Worm (Caenorhabditis elegans) whole organism, L2 larva: ENCODE measurements around the gene ZC190.2.

ENCODE experiments used
- C34F6.9 ChIP-seq: fragments of 150-350 bp; optimal IDR thresholded peaks from 2 replicates; lab custom pipeline; 2014; ENCODE audit warnings: missing biosample characterization, missing genetic modification characterization
- F13H6.1 ChIP-seq: sonication (generic microtip); optimal IDR thresholded peaks from 2 replicates; lab custom pipeline; 2016; ENCODE audit warnings: missing genetic modification characterization, missing compliant biosample characterization
- Y55F3AM.14 ChIP-seq: fragments of 200-800 bp; sonication (Bioruptor generic); optimal IDR thresholded peaks from 2 replicates; lab custom pipeline; 2018; ENCODE audit warnings: mild to moderate bottlenecking, missing genetic modification characterization, missing compliant biosample characterization
- ZK546.5 ChIP-seq: sonication (generic microtip); optimal IDR thresholded peaks from 2 replicates; lab custom pipeline; 2017; ENCODE audit warnings: missing biosample characterization, missing genetic modification characterization
- alr-1 ChIP-seq: fragments of 150-350 bp; optimal IDR thresholded peaks from 2 replicates; lab custom pipeline; 2014; ENCODE audit warnings: missing biosample characterization, missing genetic modification characterization
- aly-2 ChIP-seq: fragments of 150-350 bp; optimal IDR thresholded peaks from 2 replicates; lab custom pipeline; 2014; ENCODE audit warnings: missing biosample characterization, missing genetic modification characterization
- blmp-1 ChIP-seq: sonication (generic microtip); optimal IDR thresholded peaks from 2 replicates; lab custom pipeline; 2017; ENCODE audit warnings: missing genetic modification characterization, mild to moderate bottlenecking, missing compliant biosample characterization, antibody characterized with exemption, moderate library complexity; ENCODE audit not compliant: insufficient read depth
- ceh-16 ChIP-seq: fragments of 150-350 bp; optimal IDR thresholded peaks from 2 replicates; lab custom pipeline; 2014; ENCODE audit warnings: missing biosample characterization, missing genetic modification characterization
- ceh-82 ChIP-seq: fragments of 150-350 bp; optimal IDR thresholded peaks from 2 replicates; lab custom pipeline; 2014; ENCODE audit warnings: missing biosample characterization, missing genetic modification characterization
- crh-2 ChIP-seq: sonication (generic microtip); optimal IDR thresholded peaks from 2 replicates; lab custom pipeline; 2017; ENCODE audit warnings: missing biosample characterization, missing genetic modification characterization
- egl-27 ChIP-seq: sonication (generic microtip); optimal IDR thresholded peaks from 3 replicates; lab custom pipeline; 2017; ENCODE audit warnings: missing biosample characterization, missing genetic modification reagents, missing genetic modification characterization
- elt-1 ChIP-seq: fragments of 150-350 bp; optimal IDR thresholded peaks from 2 replicates; lab custom pipeline; 2014; ENCODE audit warnings: missing biosample characterization, missing genetic modification characterization
- elt-3 ChIP-seq: sonication (generic microtip); optimal IDR thresholded peaks from 2 replicates; lab custom pipeline; 2017; ENCODE audit warnings: missing biosample characterization, missing genetic modification characterization
- fos-1 ChIP-seq: fragments of 150-350 bp; optimal IDR thresholded peaks from 2 replicates; lab custom pipeline; 2014; ENCODE audit warnings: missing biosample characterization, missing genetic modification characterization
- gmeb-1 ChIP-seq: fragments of 150-350 bp; optimal IDR thresholded peaks from 2 replicates; lab custom pipeline; 2014; ENCODE audit warnings: missing biosample characterization, missing genetic modification characterization
- lin-11 ChIP-seq: fragments of 150-350 bp; sonication (generic microtip); optimal IDR thresholded peaks from 2 replicates; lab custom pipeline; 2014; ENCODE audit warnings: missing biosample characterization, missing genetic modification characterization, inconsistent platforms, mixed read lengths
- lin-13 ChIP-seq: fragments of 150-350 bp; optimal IDR thresholded peaks from 2 replicates; lab custom pipeline; 2014; ENCODE audit warnings: missing biosample characterization, missing genetic modification reagents, missing genetic modification characterization
- lin-39 ChIP-seq: fragments of 150-350 bp; optimal IDR thresholded peaks from 2 replicates; lab custom pipeline; 2014; ENCODE audit warnings: missing biosample characterization, missing genetic modification reagents, missing genetic modification characterization
- lsy-2 ChIP-seq, 2 experiments: fragments of 150-350 bp in 1 of 2; sonication (generic microtip) in 1 of 2; optimal IDR thresholded peaks; 2 replicates each; lab custom pipeline; 2014 to 2017; ENCODE audit warnings: missing biosample characterization in 2 of 2, missing genetic modification characterization in 2 of 2
- mab-5 ChIP-seq: fragments of 150-350 bp; optimal IDR thresholded peaks from 2 replicates; lab custom pipeline; 2014; ENCODE audit warnings: missing biosample characterization, missing genetic modification characterization
- mdl-1 ChIP-seq, 2 experiments: fragments of 150-350 bp in 1 of 2; sonication (generic microtip) in 1 of 2; optimal IDR thresholded peaks; 2 replicates each; lab custom pipeline; 2017; ENCODE audit warnings: missing biosample characterization in 2 of 2, missing genetic modification characterization in 2 of 2
- nhr-12 ChIP-seq: fragments of 150-350 bp; optimal IDR thresholded peaks from 2 replicates; lab custom pipeline; 2014; ENCODE audit warnings: missing biosample characterization, missing genetic modification characterization
- nhr-129 ChIP-seq: fragments of 150-350 bp; optimal IDR thresholded peaks from 2 replicates; lab custom pipeline; 2014; ENCODE audit warnings: missing biosample characterization, missing genetic modification characterization
- nhr-21 ChIP-seq: fragments of 150-350 bp; optimal IDR thresholded peaks from 2 replicates; lab custom pipeline; 2014; ENCODE audit warnings: missing biosample characterization, missing genetic modification characterization
- nhr-6 ChIP-seq: fragments of 150-350 bp; optimal IDR thresholded peaks from 2 replicates; lab custom pipeline; 2014; ENCODE audit warnings: missing biosample characterization, missing genetic modification characterization
- nhr-77 ChIP-seq: fragments of 150-350 bp; optimal IDR thresholded peaks from 2 replicates; lab custom pipeline; 2014; ENCODE audit warnings: missing biosample characterization, missing genetic modification characterization
- peb-1 ChIP-seq: fragments of 150-350 bp; optimal IDR thresholded peaks from 2 replicates; lab custom pipeline; 2014; ENCODE audit warnings: missing biosample characterization, missing genetic modification characterization
- skn-1 ChIP-seq: sonication (generic microtip); optimal IDR thresholded peaks from 2 replicates; lab custom pipeline; 2017; ENCODE audit warnings: missing biosample characterization, missing genetic modification characterization
- sma-3 ChIP-seq: sonication (generic microtip); optimal IDR thresholded peaks from 2 replicates; lab custom pipeline; 2016; ENCODE audit warnings: missing genetic modification reagents, missing genetic modification characterization, missing compliant biosample characterization
- sma-9 ChIP-seq, 2 experiments: fragments of 150-350 bp in 1 of 2; sonication (generic microtip) in 1 of 2; optimal IDR thresholded peaks; 2 replicates each; lab custom pipeline; 2014 to 2016; ENCODE audit warnings: missing genetic modification characterization in 2 of 2, mild to moderate bottlenecking in 1 of 2, missing biosample characterization in 1 of 2, missing compliant biosample characterization in 1 of 2, missing genetic modification reagents in 1 of 2, moderate library complexity in 1 of 2
- unc-55 ChIP-seq: fragments of 150-350 bp; sonication (generic microtip); optimal IDR thresholded peaks from 3 replicates; lab custom pipeline; 2014; ENCODE audit warnings: missing biosample characterization, missing genetic modification reagents, missing genetic modification characterization
- ztf-1 ChIP-seq: fragments of 200-800 bp; sonication (Bioruptor generic); conservative IDR thresholded peaks from 2 replicates; pipeline ENCODE4 v1.3.6; 2022; ENCODE audit warnings: missing genetic modification characterization, missing compliant biosample characterization
- ztf-4 ChIP-seq: fragments of 150-350 bp; optimal IDR thresholded peaks from 2 replicates; lab custom pipeline; 2014; ENCODE audit warnings: missing biosample characterization, missing genetic modification characterization

The ZC190.2 gene

ce11 chrV:8637666-8638271 is 43.4 kb upstream of the ZC190.2 start, which contains the start of the genes F28A12.10 and acd-4:
Gene F28A12.10 (minus strand): TSS chrV:8637766.
Gene acd-4 (plus strand): TSS chrV:8638221.
- TF ChIP-seq sma-3 (GFP tag; lab: Kevin White, UChicago) (no peak), nhr-77 (tag; lab: Kevin White, UChicago) (no peak), mdl-1 (tag; optimal IDR thresholded peaks at IDR 0.05; lab: Kevin White, UChicago) (no peak), lin-39 (tag; lab: Kevin White, UChicago) (no peak), ceh-82 (tag; lab: Kevin White, UChicago) (no peak), C34F6.9 (tag; lab: Kevin White, UChicago) (no peak), ZK546.5 (no peak), Y55F3AM.14 (GFP tag; lab: Kevin White, UChicago) (no peak), lin-11 (tag; lab: Kevin White, UChicago) (no peak), F13H6.1 (tag; lab: Kevin White, UChicago) (no peak)

ce11 chrV:8641266-8641665 is 39.9 kb upstream of the ZC190.2 start, which contains the start of gene F28A12.3:
Gene F28A12.3 (minus strand): TSS chrV:8641366.
- no peak for TF ChIP-seq unc-55 (GFP tag; lab: Kevin White, UChicago)
- no peak for TF ChIP-seq nhr-21 (tag; lab: Kevin White, UChicago)
- TF ChIP-seq gmeb-1: no peak
- TF ChIP-seq alr-1 (tag; lab: Kevin White, UChicago): no peak
- TF ChIP-seq nhr-129 (tag; lab: Kevin White, UChicago): no peak
- TF ChIP-seq mab-5 (tag; lab: Kevin White, UChicago): no peak
- no peak for TF ChIP-seq elt-1 (tag; lab: Kevin White, UChicago)
- no peak for TF ChIP-seq blmp-1 (tag; lab: Kevin White, UChicago)
- TF ChIP-seq ceh-16 (tag; lab: Kevin White, UChicago): no peak
- TF ChIP-seq fos-1 (tag; lab: Kevin White, UChicago): no peak
- TF ChIP-seq skn-1 (tag; lab: Kevin White, UChicago): no peak
- TF ChIP-seq nhr-6: no peak
- TF ChIP-seq F13H6.1 (tag; lab: Kevin White, UChicago): no peak
- no peak for TF ChIP-seq aly-2 (tag; lab: Kevin White, UChicago)

- TF ChIP-seq ceh-82 (tag; lab: Kevin White, UChicago) (no peak), elt-1 (tag; lab: Kevin White, UChicago) (no peak), peb-1 (no peak), nhr-129 (tag; lab: Kevin White, UChicago) (no peak), egl-27 (tag; lab: Kevin White, UChicago) (no peak), lsy-2 (tag; optimal IDR thresholded peaks at IDR 0.05; lab: Kevin White, UChicago) (no peak), gmeb-1 (no peak), fos-1 (tag; lab: Kevin White, UChicago) (peak; percentile 38)
Observed at ce11 chrV:8643093-8643492, 38.1 kb upstream of the ZC190.2 start, which contains the start of gene asp-13. Gene asp-13 (minus strand): TSS chrV:8643193.

ce11 chrV:8648251-8648650 is 32.9 kb upstream of the ZC190.2 start:
- TF ChIP-seq elt-1 (tag; lab: Kevin White, UChicago) (no peak), nhr-77 (tag; lab: Kevin White, UChicago) (no peak), nhr-12 (tag; lab: Kevin White, UChicago) (no peak), Y55F3AM.14 (GFP tag; lab: Kevin White, UChicago) (no peak), elt-3 (tag; lab: Kevin White, UChicago) (no peak), blmp-1 (tag; lab: Kevin White, UChicago) (no peak), crh-2 (tag; lab: Kevin White, UChicago) (peak; percentile 61), fos-1 (tag; lab: Kevin White, UChicago) (peak; percentile 98), lsy-2 (tag; optimal IDR thresholded peaks at IDR 0.05; lab: Kevin White, UChicago) (no peak), ztf-1 (GFP tag; lab: Robert Waterston, UW) (no peak), F13H6.1 (tag; lab: Kevin White, UChicago) (peak; percentile 61), sma-3 (GFP tag; lab: Kevin White, UChicago) (peak; percentile 19), mdl-1 (tag; optimal IDR thresholded peaks at IDR 0.05; lab: Kevin White, UChicago) (no peak), nhr-21 (tag; lab: Kevin White, UChicago) (no peak), skn-1 (tag; lab: Kevin White, UChicago) (no peak), ztf-4 (tag; lab: Kevin White, UChicago) (no peak), sma-9 (GFP tag; optimal IDR thresholded peaks at IDR 0.05; lab: Kevin White, UChicago) (peak; percentile 70), sma-9 (tag; optimal IDR thresholded peaks at IDR 0.05; lab: Kevin White, UChicago) (no peak), ZK546.5 (no peak), lin-13 (GFP tag; lab: Kevin White, UChicago) (no peak), nhr-6 (no peak)
